Fruit fly (Drosophila melanogaster): ENCODE results near the gene CG9636.

- TF ChIP-seq gfzf (GFP tag; optimal IDR thresholded peaks at IDR 0.05), result no peak
- no peak for TF ChIP-seq ssp (GFP tag; IDR thresholded peaks at IDR 0.05)
- TF ChIP-seq CG10462 (GFP tag; optimal IDR thresholded peaks at IDR 0.05), result no peak
- no peak for TF ChIP-seq sr (GFP tag; IDR thresholded peaks at IDR 0.05)
- no peak for TF ChIP-seq Sox100B (GFP tag; optimal IDR thresholded peaks at IDR 0.05)
- no peak for TF ChIP-seq kay (GFP tag; optimal IDR thresholded peaks at IDR 0.05)
- no peak for TF ChIP-seq dmrt99B (tag; optimal IDR thresholded peaks at IDR 0.05)
- TF ChIP-seq Scr (GFP tag; IDR thresholded peaks at IDR 0.05; ENCODE audit: partially characterized antibody), result no peak
- TF ChIP-seq NC2β (GFP tag; optimal IDR thresholded peaks at IDR 0.05), result no peak
- TF ChIP-seq az2 (GFP tag; optimal IDR thresholded peaks at IDR 0.05), result no peak
- no peak for TF ChIP-seq CG3407 (GFP tag; optimal IDR thresholded peaks at IDR 0.05)
- no peak for TF ChIP-seq CG11093 (GFP tag; IDR thresholded peaks at IDR 0.05)
- no peak for TF ChIP-seq GATAe (GFP tag; conservative IDR thresholded peaks at IDR 0.05)
These were observed 42.2 kb upstream of the CG9636 start for dm6 chr3R:8285727-8286344.

Measured in whole organism, embryonic.